Fruit fly (Drosophila melanogaster) whole organism, prepupa: ENCODE results near the gene CG3625.
A peak's percentile ranks its signal among the peaks of the same experiment; 100 is the strongest.

Experiments
- Blimp-1 ChIP-seq: fragments of 200-800 bp; sonication (Bioruptor generic); optimal IDR thresholded peaks from 3 replicates; lab custom pipeline; 2017; ENCODE audit warnings: missing biosample characterization, missing genetic modification characterization, mild to moderate bottlenecking, moderate library complexity, missing genetic modification reagents
- CG10631 ChIP-seq: fragments of 200-800 bp; sonication (Bioruptor generic); optimal IDR thresholded peaks from 2 replicates; lab custom pipeline; 2016; ENCODE audit warnings: missing biosample characterization, missing genetic modification characterization
- CG10669 ChIP-seq: fragments of 200-800 bp; sonication (Bioruptor generic); optimal IDR thresholded peaks from 3 replicates; lab custom pipeline; 2018; ENCODE audit warnings: missing biosample characterization, mild to moderate bottlenecking, missing genetic modification characterization, moderate library complexity
- CG11294 ChIP-seq: fragments of 200-800 bp; sonication (Bioruptor generic); IDR thresholded peaks from 2 replicates; pipeline ENCODE4 v1.3.6; 2022; ENCODE audit warnings: missing biosample characterization, missing genetic modification characterization
- CG11902 ChIP-seq: fragments of 200-800 bp; sonication (Bioruptor generic); optimal IDR thresholded peaks from 3 replicates; lab custom pipeline; 2016; ENCODE audit warnings: missing biosample characterization, missing genetic modification characterization
- CG1621 ChIP-seq: fragments of 200-800 bp; sonication (Bioruptor generic); optimal IDR thresholded peaks from 3 replicates; lab custom pipeline; 2018; ENCODE audit warnings: missing biosample characterization, mild to moderate bottlenecking, missing genetic modification characterization
- CG16779 ChIP-seq: fragments of 200-800 bp; sonication (Bioruptor generic); optimal IDR thresholded peaks from 3 replicates; lab custom pipeline; 2017; ENCODE audit warnings: missing biosample characterization, mild to moderate bottlenecking, missing genetic modification characterization
- CG3032 ChIP-seq: fragments of 200-800 bp; optimal IDR thresholded peaks from 2 replicates; lab custom pipeline; 2019; ENCODE audit warnings: missing biosample characterization, mild to moderate bottlenecking, missing genetic modification characterization, moderate library complexity
- CG31627 ChIP-seq: fragments of 200-800 bp; sonication (Bioruptor generic); optimal IDR thresholded peaks from 3 replicates; lab custom pipeline; 2016; ENCODE audit warnings: missing biosample characterization, missing genetic modification characterization
- CG32006 ChIP-seq: fragments of 200-800 bp; sonication (Bioruptor generic); optimal IDR thresholded peaks from 3 replicates; lab custom pipeline; 2017; ENCODE audit warnings: missing biosample characterization, mild to moderate bottlenecking, missing genetic modification characterization
- CG3919 ChIP-seq: fragments of 200-800 bp; sonication (Bioruptor generic); optimal IDR thresholded peaks from 3 replicates; lab custom pipeline; 2016; ENCODE audit warnings: missing biosample characterization, missing genetic modification characterization
- CG4318 ChIP-seq: fragments of 200-800 bp; sonication (Bioruptor generic); optimal IDR thresholded peaks from 3 replicates; lab custom pipeline; 2017; ENCODE audit warnings: missing biosample characterization, mild to moderate bottlenecking, missing genetic modification characterization
- CG6163 ChIP-seq: fragments of 200-800 bp; sonication (Bioruptor generic); IDR thresholded peaks from 3 replicates; pipeline ENCODE4 v1.3.6; 2022; ENCODE audit warnings: missing biosample characterization, missing genetic modification characterization
- CG6276 ChIP-seq: fragments of 200-800 bp; sonication (Bioruptor generic); optimal IDR thresholded peaks from 2 replicates; lab custom pipeline; 2017; ENCODE audit warnings: missing biosample characterization, mild to moderate bottlenecking, missing genetic modification characterization
- CG6792 ChIP-seq: fragments of 200-800 bp; sonication (Bioruptor generic); optimal IDR thresholded peaks from 3 replicates; lab custom pipeline; 2016; ENCODE audit warnings: missing biosample characterization, missing genetic modification characterization
- CG6808 ChIP-seq: fragments of 200-800 bp; sonication (Bioruptor generic); optimal IDR thresholded peaks from 3 replicates; lab custom pipeline; 2017; ENCODE audit warnings: missing biosample characterization, missing genetic modification characterization, mild to moderate bottlenecking, moderate library complexity, missing genetic modification reagents
- CG6854 ChIP-seq: fragments of 200-800 bp; sonication (Bioruptor generic); optimal IDR thresholded peaks from 2 replicates; lab custom pipeline; 2017; ENCODE audit warnings: missing biosample characterization, mild to moderate bottlenecking, missing genetic modification characterization
- CG7368 ChIP-seq: fragments of 200-800 bp; sonication (Bioruptor generic); optimal IDR thresholded peaks from 3 replicates; lab custom pipeline; 2016; ENCODE audit warnings: missing biosample characterization, missing genetic modification characterization
- CG8119 ChIP-seq: fragments of 200-800 bp; sonication (Bioruptor generic); IDR thresholded peaks from 3 replicates; pipeline ENCODE4 v1.3.6; 2022; ENCODE audit warnings: missing biosample characterization, missing genetic modification characterization
- CG8319 ChIP-seq: fragments of 200-800 bp; sonication (Bioruptor generic); optimal IDR thresholded peaks from 3 replicates; lab custom pipeline; 2016; ENCODE audit warnings: missing biosample characterization, missing genetic modification characterization
- CG8632 ChIP-seq: fragments of 200-800 bp; sonication (Bioruptor generic); optimal IDR thresholded peaks from 3 replicates; lab custom pipeline; 2016; ENCODE audit warnings: missing biosample characterization, missing genetic modification characterization
- CG9139 ChIP-seq: fragments of 200-800 bp; sonication (Bioruptor generic); optimal IDR thresholded peaks from 3 replicates; lab custom pipeline; 2017; ENCODE audit warnings: missing biosample characterization, mild to moderate bottlenecking, missing genetic modification characterization
- Eip78C ChIP-seq: fragments of 200-800 bp; sonication (Bioruptor generic); peaks from one replicate; lab custom pipeline; 2016; ENCODE audit warnings: missing biosample characterization, missing genetic modification characterization
- Eip93F ChIP-seq: fragments of 200-800 bp; sonication (Bioruptor generic); optimal IDR thresholded peaks from 2 replicates; lab custom pipeline; 2016; ENCODE audit warnings: missing biosample characterization, mild to moderate bottlenecking, missing genetic modification characterization
- Ets96B ChIP-seq: fragments of 200-800 bp; optimal IDR thresholded peaks from 2 replicates; lab custom pipeline; 2019; ENCODE audit warnings: missing biosample characterization, mild to moderate bottlenecking, missing genetic modification characterization, moderate library complexity
- Gug ChIP-seq: fragments of 200-800 bp; sonication (Bioruptor generic); IDR thresholded peaks from 2 replicates; pipeline ENCODE4 v1.3.6; 2022; ENCODE audit warnings: missing biosample characterization, missing genetic modification characterization
- Hr39 ChIP-seq: fragments of 200-800 bp; sonication (Bioruptor generic); optimal IDR thresholded peaks from 2 replicates; lab custom pipeline; 2016; ENCODE audit warnings: missing biosample characterization, missing genetic modification characterization
- Hr4 ChIP-seq: fragments of 200-800 bp; sonication (Bioruptor generic); optimal IDR thresholded peaks from 3 replicates; lab custom pipeline; 2016; ENCODE audit warnings: missing biosample characterization, missing genetic modification characterization
- Lpt ChIP-seq: fragments of 200-800 bp; sonication (Bioruptor generic); optimal IDR thresholded peaks from 3 replicates; lab custom pipeline; 2016; ENCODE audit warnings: missing biosample characterization, missing genetic modification characterization
- Smox ChIP-seq: fragments of 200-800 bp; sonication (Bioruptor generic); optimal IDR thresholded peaks from 3 replicates; lab custom pipeline; 2016; ENCODE audit warnings: missing biosample characterization, missing genetic modification characterization
- Sox102F ChIP-seq: fragments of 200-800 bp; sonication (Bioruptor generic); optimal IDR thresholded peaks from 2 replicates; lab custom pipeline; 2016; ENCODE audit warnings: missing biosample characterization, mild to moderate bottlenecking, missing genetic modification characterization
- Sox14 ChIP-seq: fragments of 200-800 bp; sonication (Bioruptor generic); optimal IDR thresholded peaks from 3 replicates; lab custom pipeline; 2016; ENCODE audit warnings: missing biosample characterization, missing genetic modification characterization
- achi ChIP-seq: fragments of 200-800 bp; sonication (Bioruptor generic); optimal IDR thresholded peaks from 3 replicates; lab custom pipeline; 2016; ENCODE audit warnings: missing biosample characterization, missing genetic modification characterization
- acj6 ChIP-seq: fragments of 200-800 bp; sonication (Bioruptor generic); optimal IDR thresholded peaks from 3 replicates; lab custom pipeline; 2016; ENCODE audit warnings: missing biosample characterization, missing genetic modification characterization
- cyc ChIP-seq: fragments of 200-800 bp; sonication (Bioruptor generic); optimal IDR thresholded peaks from 3 replicates; lab custom pipeline; 2016; ENCODE audit warnings: missing biosample characterization, missing genetic modification characterization
- dac ChIP-seq: fragments of 200-800 bp; sonication (Bioruptor generic); optimal IDR thresholded peaks from 2 replicates; lab custom pipeline; 2017; ENCODE audit warnings: missing biosample characterization, mild to moderate bottlenecking, missing genetic modification characterization
- eg ChIP-seq: fragments of 200-800 bp; sonication (Bioruptor generic); IDR thresholded peaks from 3 replicates; pipeline ENCODE4 v1.3.6; 2022; ENCODE audit warnings: missing biosample characterization, missing genetic modification characterization
- esn ChIP-seq: fragments of 200-800 bp; sonication (Bioruptor generic); optimal IDR thresholded peaks from 2 replicates; lab custom pipeline; 2016; ENCODE audit warnings: missing biosample characterization, mild to moderate bottlenecking, missing genetic modification characterization, moderate library complexity
- fd59A ChIP-seq: fragments of 200-800 bp; sonication (Bioruptor generic); optimal IDR thresholded peaks from 2 replicates; lab custom pipeline; 2017; ENCODE audit warnings: missing biosample characterization, mild to moderate bottlenecking, missing genetic modification characterization, missing genetic modification reagents
- fd85E ChIP-seq: fragments of 200-800 bp; sonication (Bioruptor generic); optimal IDR thresholded peaks from 3 replicates; lab custom pipeline; 2016; ENCODE audit warnings: missing biosample characterization, missing genetic modification characterization
- fkh ChIP-seq: fragments of 200-800 bp; sonication (Bioruptor generic); optimal IDR thresholded peaks from 3 replicates; lab custom pipeline; 2017; ENCODE audit warnings: missing biosample characterization, mild to moderate bottlenecking, missing genetic modification characterization, moderate library complexity
- lz ChIP-seq: fragments of 200-800 bp; sonication (Bioruptor generic); optimal IDR thresholded peaks from 3 replicates; lab custom pipeline; 2016; ENCODE audit warnings: missing biosample characterization, missing genetic modification characterization
- net ChIP-seq: fragments of 200-800 bp; sonication (Bioruptor generic); optimal IDR thresholded peaks from 3 replicates; lab custom pipeline; 2016; ENCODE audit warnings: missing biosample characterization, missing genetic modification characterization
- salr ChIP-seq, 2 experiments: fragments of 200-800 bp; sonication (Bioruptor generic); optimal IDR thresholded peaks; 3 replicates each; lab custom pipeline; 2016 to 2018; ENCODE audit warnings: missing biosample characterization in 2 of 2, missing genetic modification characterization in 2 of 2, mild to moderate bottlenecking in 1 of 2
- spab ChIP-seq: fragments of 200-800 bp; sonication (Bioruptor generic); optimal IDR thresholded peaks from 2 replicates; lab custom pipeline; 2017; ENCODE audit warnings: missing biosample characterization, mild to moderate bottlenecking, missing genetic modification characterization, missing genetic modification reagents
- ss ChIP-seq, 2 experiments: fragments of 200-800 bp; sonication (Bioruptor generic); optimal IDR thresholded peaks; 2 replicates in 1 of 2; 3 replicates in 1 of 2; lab custom pipeline; 2017 to 2018; ENCODE audit warnings: mild to moderate bottlenecking in 2 of 2, missing biosample characterization in 2 of 2, missing genetic modification characterization in 2 of 2, moderate library complexity in 1 of 2
- topi ChIP-seq: fragments of 200-800 bp; sonication (Bioruptor generic); optimal IDR thresholded peaks from 3 replicates; lab custom pipeline; 2016; ENCODE audit warnings: missing biosample characterization, missing genetic modification characterization
- vri ChIP-seq: fragments of 200-800 bp; sonication (Bioruptor generic); optimal IDR thresholded peaks from 3 replicates; lab custom pipeline; 2016; ENCODE audit warnings: missing biosample characterization, mild to moderate bottlenecking, missing genetic modification characterization

CG3625 gene

dm6 chr2L:286421-286820, 5.2 kb downstream of the CG3625 start (continued):
- peak; percentile 73; the same call in 2 of the 3 replicates for TF ChIP-seq eg (GFP tag; lab: Robert Waterston, UW)
- TF ChIP-seq CG8119 (GFP tag; lab: Robert Waterston, UW) = peak; percentile 27; the same call in 1 of the 3 replicates
- peak; percentile 75 for TF ChIP-seq Hr4 (GFP tag; lab: Kevin White, UChicago)
- TF ChIP-seq topi (GFP tag; lab: Kevin White, UChicago) = peak; percentile 81
- peak; percentile 46 for TF ChIP-seq spab
- peak; percentile 87 for TF ChIP-seq Sox14
- TF ChIP-seq ss (GFP tag; optimal IDR thresholded peaks at IDR 0.05; lab: Kevin White, UChicago) = peak; percentile 64 to 82
- no peak for TF ChIP-seq CG4318 (GFP tag; lab: Kevin White, UChicago)
- no peak for TF ChIP-seq dac (GFP tag; lab: Kevin White, UChicago)
- TF ChIP-seq achi (GFP tag; lab: Kevin White, UChicago) = peak; percentile 55
- TF ChIP-seq Hr39 (GFP tag; lab: Kevin White, UChicago) = peak; percentile 84
- peak; percentile 67 for TF ChIP-seq CG8632 (GFP tag; lab: Kevin White, UChicago)
- peak; percentile 82 for TF ChIP-seq CG31627 (GFP tag; lab: Kevin White, UChicago)
- peak; percentile 80 for TF ChIP-seq net (GFP tag; lab: Kevin White, UChicago)
- peak; percentile 78 for TF ChIP-seq CG7368 (GFP tag; lab: Kevin White, UChicago)
- peak; percentile 58 for TF ChIP-seq CG9139
- peak; percentile 73 for TF ChIP-seq CG6163 (GFP tag; lab: Robert Waterston, UW)

- peak; percentile 6 for TF ChIP-seq fkh
- no peak for TF ChIP-seq Sox102F (GFP tag; lab: Kevin White, UChicago)
- peak; percentile 42 for TF ChIP-seq CG9139
- no peak for TF ChIP-seq CG4318 (GFP tag; lab: Kevin White, UChicago)
- peak; percentile 52 for TF ChIP-seq CG31627 (GFP tag; lab: Kevin White, UChicago)
- peak; percentile 27 for TF ChIP-seq CG8632 (GFP tag; lab: Kevin White, UChicago)
- TF ChIP-seq CG6276 = no peak
- TF ChIP-seq CG8319 (GFP tag; lab: Kevin White, UChicago) = no peak
- TF ChIP-seq vri (GFP tag; lab: Kevin White, UChicago) = no peak
- peak in 1 of 2 experiments; percentile 17 for TF ChIP-seq salr (GFP tag; optimal IDR thresholded peaks at IDR 0.05; lab: Kevin White, UChicago)
- TF ChIP-seq CG3919 (GFP tag; lab: Kevin White, UChicago) = peak; percentile 59
- no peak for TF ChIP-seq Smox (GFP tag; lab: Kevin White, UChicago)
- TF ChIP-seq Hr4 (GFP tag; lab: Kevin White, UChicago) = no peak
- no peak for TF ChIP-seq CG6792 (GFP tag; lab: Kevin White, UChicago)
- no peak for TF ChIP-seq Gug (GFP tag; lab: Robert Waterston, UW)
- TF ChIP-seq cyc (GFP tag; lab: Kevin White, UChicago) = peak; percentile 39
- TF ChIP-seq Blimp-1 = peak; percentile 1
- TF ChIP-seq fd85E (GFP tag; lab: Kevin White, UChicago) = no peak
- peak; percentile 60 for TF ChIP-seq CG6854 (GFP tag; lab: Kevin White, UChicago)
- TF ChIP-seq topi (GFP tag; lab: Kevin White, UChicago) = peak; percentile 45
- peak; percentile 17 for TF ChIP-seq CG3032 (tag; lab: Kevin White, UChicago)
- TF ChIP-seq CG1621 (tag; lab: Kevin White, UChicago) = peak; percentile 28
- TF ChIP-seq Lpt (GFP tag; lab: Kevin White, UChicago) = no peak
- TF ChIP-seq CG11294 (GFP tag; lab: Robert Waterston, UW) = no peak
- TF ChIP-seq CG10631 (GFP tag; lab: Kevin White, UChicago) = peak; percentile 60
- TF ChIP-seq Sox14 = peak; percentile 64
- TF ChIP-seq lz = peak; percentile 48
- no peak for TF ChIP-seq spab
- peak; percentile 8 for TF ChIP-seq CG10669 (GFP tag; lab: Kevin White, UChicago)
- peak; percentile 78 for TF ChIP-seq Eip78C
- TF ChIP-seq CG11902 = no peak
- no peak for TF ChIP-seq fd59A
- peak; percentile 61 for TF ChIP-seq esn (GFP tag; lab: Kevin White, UChicago)
- no peak for TF ChIP-seq CG6808 (GFP tag; lab: Kevin White, UChicago)
- TF ChIP-seq CG16779 = no peak
- TF ChIP-seq CG32006 (GFP tag; lab: Kevin White, UChicago) = peak; percentile 6
- peak; percentile 71 for TF ChIP-seq eg (GFP tag; lab: Robert Waterston, UW)
- peak; percentile 53 for TF ChIP-seq acj6 (GFP tag; lab: Kevin White, UChicago)
- no peak for TF ChIP-seq Eip93F (GFP tag; lab: Kevin White, UChicago)
- TF ChIP-seq dac (GFP tag; lab: Kevin White, UChicago) = no peak
- TF ChIP-seq Ets96B (tag; lab: Kevin White, UChicago) = peak; percentile 31
Observed at dm6 chr2L:285596-286023, 6.0 kb downstream of the CG3625 start.
